Worm (Caenorhabditis elegans): ENCODE data around the gene str-101.

Gene str-101

DNA sequence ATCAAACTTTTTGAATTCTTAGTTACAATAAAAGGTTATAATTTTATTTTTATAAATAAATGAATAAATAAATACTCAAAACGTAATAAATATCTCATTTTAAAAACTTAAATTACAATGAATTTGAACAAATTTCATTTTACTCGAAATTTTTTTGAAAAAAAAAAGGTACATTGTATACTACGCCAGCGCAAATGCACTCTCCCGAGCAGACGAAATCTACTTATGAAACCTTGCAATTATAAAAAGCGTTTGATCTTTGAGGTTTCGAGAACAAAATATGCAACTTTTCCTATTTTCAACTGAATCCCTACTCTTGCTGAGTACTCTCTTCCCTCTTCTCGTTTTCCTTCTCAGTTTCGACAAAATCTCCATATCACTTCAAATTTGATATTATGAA is 24.1 kb downstream of the str-101 start, which contains the start of gene nhr-197:
Gene nhr-197, plus strand, starts transcription at position 301 of the 400 bp plus-strand sequence.
- TF ChIP-seq hlh-8 (tag; optimal IDR thresholded peaks at IDR 0.05) = no peak
- TF ChIP-seq hlh-13 (GFP tag; optimal IDR thresholded peaks at IDR 0.05) = no peak
- no peak for TF ChIP-seq ceh-19 (GFP tag; optimal IDR thresholded peaks at IDR 0.05)
- TF ChIP-seq syd-9 (tag; optimal IDR thresholded peaks at IDR 0.05) = no peak
- TF ChIP-seq tbx-7 (tag; optimal IDR thresholded peaks at IDR 0.05) = no peak
- TF ChIP-seq gmeb-2 (tag; optimal IDR thresholded peaks at IDR 0.05) = no peak
- no peak for TF ChIP-seq unc-86 (tag; optimal IDR thresholded peaks at IDR 0.05)
- no peak for TF ChIP-seq ceh-45 (GFP tag; IDR thresholded peaks at IDR 0.05)
- no peak for TF ChIP-seq ceh-31 (tag; optimal IDR thresholded peaks at IDR 0.05)
- no peak for TF ChIP-seq ceh-14 (tag; optimal IDR thresholded peaks at IDR 0.05)
- TF ChIP-seq dve-1 (tag; optimal IDR thresholded peaks at IDR 0.05) = no peak
- no peak for TF ChIP-seq elt-2 (tag; optimal IDR thresholded peaks at IDR 0.05)
- no peak for TF ChIP-seq ttx-3 (tag; optimal IDR thresholded peaks at IDR 0.05)
- no peak for TF ChIP-seq unc-55 (GFP tag; optimal IDR thresholded peaks at IDR 0.05)
- no peak for TF ChIP-seq pha-4 (tag; optimal IDR thresholded peaks at IDR 0.05)
- no peak for TF ChIP-seq F13H6.1 (tag; optimal IDR thresholded peaks at IDR 0.05)
- TF ChIP-seq nhr-11 (tag; optimal IDR thresholded peaks at IDR 0.05) = no peak

DNA sequence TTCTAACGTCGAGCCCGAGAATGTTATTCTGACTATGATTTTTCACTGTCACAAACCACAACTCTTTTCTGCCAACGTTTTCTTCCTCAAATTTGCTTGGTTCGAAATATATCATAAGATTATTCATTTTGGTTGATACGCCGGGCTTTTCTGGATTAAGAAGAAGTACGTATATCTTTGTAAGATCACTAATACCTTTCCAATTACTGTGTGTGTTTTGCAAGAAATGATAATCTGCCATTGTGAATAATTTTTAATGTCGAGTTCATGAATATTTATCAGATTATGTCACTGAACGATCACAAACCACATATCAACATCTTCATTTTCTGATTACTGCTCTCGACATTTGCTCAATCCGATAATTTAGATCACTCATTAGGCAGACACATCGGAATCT is 26.2 kb downstream of the str-101 start, which contains the start of gene nhr-196:
Gene nhr-196, plus strand, starts transcription at position 118 of the 400 bp plus-strand sequence.
- TF ChIP-seq ceh-6 (GFP tag; optimal IDR thresholded peaks at IDR 0.05) (no peak), ceh-45 (GFP tag; IDR thresholded peaks at IDR 0.05) (no peak)

ce11 chrV:15677222-15677621 is 34.6 kb downstream of the str-101 start, which contains the start of gene nhr-52:
TSS of gene nhr-52 (plus strand) at chrV:15677522.
- TF ChIP-seq ahr-1 (tag; optimal IDR thresholded peaks at IDR 0.05) (no peak), ceh-31 (tag; optimal IDR thresholded peaks at IDR 0.05) (no peak), lin-11 (tag; optimal IDR thresholded peaks at IDR 0.05) (no peak), zip-5 (tag; optimal IDR thresholded peaks at IDR 0.05) (no peak), unc-55 (GFP tag; optimal IDR thresholded peaks at IDR 0.05) (no peak), mec-3 (tag; optimal IDR thresholded peaks at IDR 0.05; ENCODE audit: borderline replicate concordance) (no peak), F13H6.1 (tag; optimal IDR thresholded peaks at IDR 0.05) (no peak), nhr-11 (tag; optimal IDR thresholded peaks at IDR 0.05) (no peak), syd-9 (tag; optimal IDR thresholded peaks at IDR 0.05) (no peak), elt-2 (tag; optimal IDR thresholded peaks at IDR 0.05) (no peak), tbx-7 (tag; optimal IDR thresholded peaks at IDR 0.05) (no peak), ceh-24 (tag; optimal IDR thresholded peaks at IDR 0.05) (no peak), hlh-6 (tag; optimal IDR thresholded peaks at IDR 0.05) (no peak), npax-4 (tag; optimal IDR thresholded peaks at IDR 0.05) (no peak), ama-1 (optimal IDR thresholded peaks at IDR 0.05) (no peak)

ce11 chrV:15674899-15675298 is 36.9 kb downstream of the str-101 start:
- no peak for TF ChIP-seq mec-3 (tag; optimal IDR thresholded peaks at IDR 0.05; ENCODE audit: borderline replicate concordance)
- no peak for TF ChIP-seq ceh-14 (tag; optimal IDR thresholded peaks at IDR 0.05)
- no peak for TF ChIP-seq madf-2 (tag; optimal IDR thresholded peaks at IDR 0.05)

- no peak for TF ChIP-seq hlh-30 (tag; optimal IDR thresholded peaks at IDR 0.05; ENCODE audit: insufficient read depth)
- no peak for TF ChIP-seq pha-2 (tag; optimal IDR thresholded peaks at IDR 0.05)
- TF ChIP-seq tbx-2 (tag; optimal IDR thresholded peaks at IDR 0.05) = no peak
- TF ChIP-seq C38D4.7 (GFP tag; optimal IDR thresholded peaks at IDR 0.05) = no peak
- TF ChIP-seq fkh-6 (tag; optimal IDR thresholded peaks at IDR 0.05) = no peak
- no peak for TF ChIP-seq ceh-18 (tag; optimal IDR thresholded peaks at IDR 0.05)
- TF ChIP-seq ceh-48 (tag; optimal IDR thresholded peaks at IDR 0.05) = no peak
- TF ChIP-seq rnt-1 (tag; optimal IDR thresholded peaks at IDR 0.05) = no peak
Observed at ce11 chrV:15673707-15674106, 38.1 kb downstream of the str-101 start, which contains the start of gene nhr-51. TSS of gene nhr-51 (plus strand) at chrV:15674007.
